Fruit fly (Drosophila melanogaster): ENCODE results near the gene CG7988.

CG7988 gene

dm6 chr3R:18220211-18220749 is at the start of gene CG7988, which contains the start of gene CG7183:
Gene CG7988, plus strand, starts transcription at chr3R:18220526.
Gene CG7183, minus strand, starts transcription at chr3R:18220699.
- TF ChIP-seq Clk (GFP tag; optimal IDR thresholded peaks at IDR 0.05) (peak; percentile 85), CG5204 (GFP tag; optimal IDR thresholded peaks at IDR 0.05) (no peak), bab1 (GFP tag; optimal IDR thresholded peaks at IDR 0.05) (peak; percentile 98), CG7101 (tag; optimal IDR thresholded peaks at IDR 0.05) (peak; percentile 98), pad (GFP tag; optimal IDR thresholded peaks at IDR 0.05) (peak; percentile 82), Crg-1 (GFP tag; optimal IDR thresholded peaks at IDR 0.05) (peak; percentile 93), cnc (optimal IDR thresholded peaks at IDR 0.05) (no peak), kay (GFP tag; ENCODE audit: borderline replicate concordance) (no peak), CG12768 (GFP tag; optimal IDR thresholded peaks at IDR 0.05) (peak; percentile 93), cic (GFP tag; optimal IDR thresholded peaks at IDR 0.05) (peak; percentile 71), tj (GFP tag; optimal IDR thresholded peaks at IDR 0.05) (peak; percentile 81), ovo (GFP tag; optimal IDR thresholded peaks at IDR 0.05) (peak; percentile 51), Mnt (GFP tag; optimal IDR thresholded peaks at IDR 0.05) (peak; percentile 88), CG1620 (GFP tag; optimal IDR thresholded peaks at IDR 0.05) (peak; percentile 95), toe (GFP tag; optimal IDR thresholded peaks at IDR 0.05) (peak; percentile 96), CG14711 (tag; optimal IDR thresholded peaks at IDR 0.05) (peak; percentile 96), CG11617 (GFP tag; optimal IDR thresholded peaks at IDR 0.05) (peak; percentile 97), CG7045 (GFP tag; optimal IDR thresholded peaks at IDR 0.05) (peak; percentile 95), CG33017 (tag; optimal IDR thresholded peaks at IDR 0.05) (peak; percentile 98), Hr96 (GFP tag; optimal IDR thresholded peaks at IDR 0.05) (peak; percentile 94)

dm6 chr3R:18171983-18172967 is 48.1 kb upstream of the CG7988 start:
- TF ChIP-seq bab1 (GFP tag; optimal IDR thresholded peaks at IDR 0.05) (peak; percentile 54), pad (GFP tag; optimal IDR thresholded peaks at IDR 0.05) (peak; percentile 69), CG7045 (GFP tag; optimal IDR thresholded peaks at IDR 0.05) (peak; percentile 91), CG14711 (tag; optimal IDR thresholded peaks at IDR 0.05) (peak; percentile 74), CG12768 (GFP tag; optimal IDR thresholded peaks at IDR 0.05) (peak; percentile 89), CG1620 (GFP tag; optimal IDR thresholded peaks at IDR 0.05) (peak; percentile 55), Hr96 (GFP tag; optimal IDR thresholded peaks at IDR 0.05) (peak; percentile 79), ovo (GFP tag; optimal IDR thresholded peaks at IDR 0.05) (peak; percentile 35), kay (GFP tag; ENCODE audit: borderline replicate concordance) (no peak), Clk (GFP tag; optimal IDR thresholded peaks at IDR 0.05) (peak; percentile 78), Crg-1 (GFP tag; optimal IDR thresholded peaks at IDR 0.05) (peak; percentile 44), CG7101 (tag; optimal IDR thresholded peaks at IDR 0.05) (peak; percentile 89), cnc (optimal IDR thresholded peaks at IDR 0.05) (no peak), CG11617 (GFP tag; optimal IDR thresholded peaks at IDR 0.05) (peak; percentile 91), CG33017 (tag; optimal IDR thresholded peaks at IDR 0.05) (peak; percentile 91), cic (GFP tag; optimal IDR thresholded peaks at IDR 0.05) (peak; percentile 70), tj (GFP tag; optimal IDR thresholded peaks at IDR 0.05) (peak; percentile 60), toe (GFP tag; optimal IDR thresholded peaks at IDR 0.05) (peak; percentile 91), CG5204 (GFP tag; optimal IDR thresholded peaks at IDR 0.05) (peak; percentile 88), Mnt (GFP tag; optimal IDR thresholded peaks at IDR 0.05) (peak; percentile 46)

- TF ChIP-seq bab1 (GFP tag; optimal IDR thresholded peaks at IDR 0.05), result peak; percentile 62
- no peak for TF ChIP-seq CG5204 (GFP tag; optimal IDR thresholded peaks at IDR 0.05)
Observed at dm6 chr3R:18183244-18183643, 37.1 kb upstream of the CG7988 start, which contains the start of gene cdm. Gene cdm, minus strand, starts transcription at chr3R:18183479.

dm6 chr3R:18185385-18185784 is 34.9 kb upstream of the CG7988 start, which contains the start of the genes Arp5 and CG7208:
Gene Arp5, plus strand, starts transcription at chr3R:18185498.
Gene CG7208, minus strand, starts transcription at chr3R:18185715.
- TF ChIP-seq Clk (GFP tag; optimal IDR thresholded peaks at IDR 0.05), result peak; percentile 24
- TF ChIP-seq CG33017 (tag; optimal IDR thresholded peaks at IDR 0.05), result peak; percentile 76
- peak; percentile 77 for TF ChIP-seq pad (GFP tag; optimal IDR thresholded peaks at IDR 0.05)
- peak; percentile 59 for TF ChIP-seq toe (GFP tag; optimal IDR thresholded peaks at IDR 0.05)
- TF ChIP-seq CG14711 (tag; optimal IDR thresholded peaks at IDR 0.05), result peak; percentile 82
- peak; percentile 93 for TF ChIP-seq ovo (GFP tag; optimal IDR thresholded peaks at IDR 0.05)
- TF ChIP-seq CG12768 (GFP tag; optimal IDR thresholded peaks at IDR 0.05), result peak; percentile 84
- peak; percentile 69 for TF ChIP-seq Mnt (GFP tag; optimal IDR thresholded peaks at IDR 0.05)
- peak; percentile 62 for TF ChIP-seq CG7045 (GFP tag; optimal IDR thresholded peaks at IDR 0.05)
- TF ChIP-seq bab1 (GFP tag; optimal IDR thresholded peaks at IDR 0.05), result peak; percentile 83
- TF ChIP-seq CG5204 (GFP tag; optimal IDR thresholded peaks at IDR 0.05), result no peak
- TF ChIP-seq tj (GFP tag; optimal IDR thresholded peaks at IDR 0.05), result peak; percentile 32
- TF ChIP-seq CG1620 (GFP tag; optimal IDR thresholded peaks at IDR 0.05), result peak; percentile 75
- peak; percentile 85 for TF ChIP-seq CG7101 (tag; optimal IDR thresholded peaks at IDR 0.05)
- TF ChIP-seq Crg-1 (GFP tag; optimal IDR thresholded peaks at IDR 0.05), result peak; percentile 85
- TF ChIP-seq cic (GFP tag; optimal IDR thresholded peaks at IDR 0.05), result peak; percentile 51
- TF ChIP-seq Hr96 (GFP tag; optimal IDR thresholded peaks at IDR 0.05), result peak; percentile 72
- TF ChIP-seq kay (GFP tag; ENCODE audit: borderline replicate concordance), result no peak
- no peak for TF ChIP-seq cnc (optimal IDR thresholded peaks at IDR 0.05)
- TF ChIP-seq CG11617 (GFP tag; optimal IDR thresholded peaks at IDR 0.05), result peak; percentile 80

dm6 chr3R:18188702-18189125 is 31.6 kb upstream of the CG7988 start, which contains the start of the genes CG12321 and MED17:
Gene CG12321, minus strand, starts transcription at chr3R:18188707.
Gene MED17, plus strand, starts transcription at chr3R:18189072.
- no peak for TF ChIP-seq Hr96 (GFP tag; optimal IDR thresholded peaks at IDR 0.05)
- peak; percentile 93 for TF ChIP-seq CG7101 (tag; optimal IDR thresholded peaks at IDR 0.05)
- TF ChIP-seq Clk (GFP tag; optimal IDR thresholded peaks at IDR 0.05), result peak; percentile 94
- no peak for TF ChIP-seq kay (GFP tag; ENCODE audit: borderline replicate concordance)
- peak; percentile 96 for TF ChIP-seq Crg-1 (GFP tag; optimal IDR thresholded peaks at IDR 0.05)
- TF ChIP-seq toe (GFP tag; optimal IDR thresholded peaks at IDR 0.05), result peak; percentile 74
- peak; percentile 94 for TF ChIP-seq CG7045 (GFP tag; optimal IDR thresholded peaks at IDR 0.05)
- TF ChIP-seq Mnt (GFP tag; optimal IDR thresholded peaks at IDR 0.05), result peak; percentile 75
- peak; percentile 89 for TF ChIP-seq CG14711 (tag; optimal IDR thresholded peaks at IDR 0.05)
- TF ChIP-seq CG11617 (GFP tag; optimal IDR thresholded peaks at IDR 0.05), result peak; percentile 93
- TF ChIP-seq cic (GFP tag; optimal IDR thresholded peaks at IDR 0.05), result peak; percentile 62
- peak; percentile 63 for TF ChIP-seq bab1 (GFP tag; optimal IDR thresholded peaks at IDR 0.05)
- peak; percentile 93 for TF ChIP-seq CG12768 (GFP tag; optimal IDR thresholded peaks at IDR 0.05)
- peak; percentile 91 for TF ChIP-seq pad (GFP tag; optimal IDR thresholded peaks at IDR 0.05)
- TF ChIP-seq CG1620 (GFP tag; optimal IDR thresholded peaks at IDR 0.05), result peak; percentile 91
- no peak for TF ChIP-seq cnc (optimal IDR thresholded peaks at IDR 0.05)
- peak; percentile 87 for TF ChIP-seq ovo (GFP tag; optimal IDR thresholded peaks at IDR 0.05)
- TF ChIP-seq tj (GFP tag; optimal IDR thresholded peaks at IDR 0.05), result peak; percentile 67
- peak; percentile 81 for TF ChIP-seq CG5204 (GFP tag; optimal IDR thresholded peaks at IDR 0.05)
- TF ChIP-seq CG33017 (tag; optimal IDR thresholded peaks at IDR 0.05), result peak; percentile 83
